Fruit fly (Drosophila melanogaster): ENCODE results near the gene PVRAP.
A peak's percentile ranks its signal among the peaks of the same experiment; 100 is the strongest.

Gene PVRAP

dm6 chr3L:5983593-5984225 is 13.3 kb upstream of the PVRAP start (continued):
- TF ChIP-seq Xrp1 (GFP tag; IDR thresholded peaks at IDR 0.05) (peak; percentile 69), Hmr (GFP tag; optimal IDR thresholded peaks at IDR 0.05) (no peak), en (GFP tag; optimal IDR thresholded peaks at IDR 0.05) (no peak), CG4854 (GFP tag; optimal IDR thresholded peaks at IDR 0.05) (no peak), crol (GFP tag; IDR thresholded peaks at IDR 0.05) (no peak), CG11247 (GFP tag; IDR thresholded peaks at IDR 0.05) (no peak), cad (GFP tag; optimal IDR thresholded peaks at IDR 0.05) (no peak), Six4 (GFP tag; optimal IDR thresholded peaks at IDR 0.05) (no peak), az2 (GFP tag; optimal IDR thresholded peaks at IDR 0.05) (no peak), Lim3 (GFP tag; IDR thresholded peaks at IDR 0.05) (no peak), CG14860 (GFP tag; IDR thresholded peaks at IDR 0.05; ENCODE audit: partially characterized antibody) (no peak), trh (GFP tag; optimal IDR thresholded peaks at IDR 0.05) (no peak), CG31388 (GFP tag; optimal IDR thresholded peaks at IDR 0.05) (no peak), Hr3 (GFP tag; optimal IDR thresholded peaks at IDR 0.05) (no peak), tup (GFP tag; optimal IDR thresholded peaks at IDR 0.05) (no peak), cato (GFP tag; optimal IDR thresholded peaks at IDR 0.05; ENCODE audit: borderline replicate concordance) (no peak), fd64A (GFP tag; optimal IDR thresholded peaks at IDR 0.05) (no peak), CG4360 (GFP tag; IDR thresholded peaks at IDR 0.05) (no peak), HLH4C (GFP tag; IDR thresholded peaks at IDR 0.05; ENCODE audit: partially characterized antibody) (no peak), CG1529 (GFP tag; optimal IDR thresholded peaks at IDR 0.05) (no peak), CG12299 (tag; optimal IDR thresholded peaks at IDR 0.05) (no peak), wek (GFP tag; optimal IDR thresholded peaks at IDR 0.05) (no peak), chm (GFP tag; IDR thresholded peaks at IDR 0.05) (0 out of 2 replicates have a peak, but pooled peaks have one; percentile 31), Nf-YB (GFP tag; optimal IDR thresholded peaks at IDR 0.05) (no peak), bigmax (GFP tag; optimal IDR thresholded peaks at IDR 0.05) (no peak), Chrac-16 (GFP tag; optimal IDR thresholded peaks at IDR 0.05) (no peak), lab (GFP tag; optimal IDR thresholded peaks at IDR 0.05) (no peak), ERR (GFP tag; optimal IDR thresholded peaks at IDR 0.05) (no peak), Jarid2 (GFP tag; optimal IDR thresholded peaks at IDR 0.05) (no peak), CrebB (tag; optimal IDR thresholded peaks at IDR 0.05) (no peak), CG1602 (GFP tag; optimal IDR thresholded peaks at IDR 0.05) (no peak), CG2116 (GFP tag; optimal IDR thresholded peaks at IDR 0.05) (no peak), CG17612 (GFP tag; IDR thresholded peaks at IDR 0.05) (no peak), otp (GFP tag; IDR thresholded peaks at IDR 0.05) (no peak), ab (GFP tag; optimal IDR thresholded peaks at IDR 0.05) (no peak), lbe (GFP tag; optimal IDR thresholded peaks at IDR 0.05) (no peak), nerfin-2 (GFP tag; IDR thresholded peaks at IDR 0.05; ENCODE audit: partially characterized antibody) (no peak), Meics (GFP tag; optimal IDR thresholded peaks at IDR 0.05) (no peak), sqz (GFP tag; optimal IDR thresholded peaks at IDR 0.05) (no peak), CG2889 (GFP tag; IDR thresholded peaks at IDR 0.05) (no peak), Scr (GFP tag; IDR thresholded peaks at IDR 0.05; ENCODE audit: partially characterized antibody) (peak; percentile 36; the same call in 1 of the 2 replicates), Doc2 (GFP tag; IDR thresholded peaks at IDR 0.05) (no peak), Vsx1 (GFP tag; optimal IDR thresholded peaks at IDR 0.05) (no peak), CG16813 (GFP tag; IDR thresholded peaks at IDR 0.05; ENCODE audit: partially characterized antibody) (peak; percentile 52; the same call in 2 of the 3 replicates), CG3995 (GFP tag; optimal IDR thresholded peaks at IDR 0.05) (no peak), caup (GFP tag; optimal IDR thresholded peaks at IDR 0.05; ENCODE audit: severe bottlenecking) (no peak), CG7357 (GFP tag; IDR thresholded peaks at IDR 0.05) (no peak), CG17568 (GFP tag; optimal IDR thresholded peaks at IDR 0.05) (no peak), CG12236 (GFP tag; optimal IDR thresholded peaks at IDR 0.05) (no peak), Aef1 (GFP tag; IDR thresholded peaks at IDR 0.05) (no peak), CG12942 (GFP tag; optimal IDR thresholded peaks at IDR 0.05) (no peak)

All from whole organism, embryonic.